Worm (Caenorhabditis elegans): ENCODE measurements around the gene prk-2.
"Not testable (repeated sequence)": the region's sequence is repeated elsewhere in the genome, so short reads cannot be mapped to it uniquely, and the experiment has no call there.

The prk-2 gene

ce11 chrIII:3372278-3372677 lies 2.3 kb upstream of the prk-2 start:
- TF ChIP-seq F10B5.3 (tag; optimal IDR thresholded peaks at IDR 0.05) (no peak), nhr-42 (GFP tag; IDR thresholded peaks at IDR 0.05) (no peak), nhr-11 (tag; optimal IDR thresholded peaks at IDR 0.05) (no peak), cey-2 (tag; optimal IDR thresholded peaks at IDR 0.05; ENCODE audit: borderline replicate concordance, insufficient read depth) (no peak), lir-3 (tag; optimal IDR thresholded peaks at IDR 0.05) (no peak), ZK546.5 (tag; optimal IDR thresholded peaks at IDR 0.05) (no peak), lin-38 (GFP tag; IDR thresholded peaks at IDR 0.05) (peak; percentile 29; the same call in 1 of the 2 replicates), dmd-6 (GFP tag; IDR thresholded peaks at IDR 0.05) (peak; percentile 33; the same call in 1 of the 2 replicates), lim-7 (GFP tag; IDR thresholded peaks at IDR 0.05) (no peak), dve-1 (tag; optimal IDR thresholded peaks at IDR 0.05; ENCODE audit: insufficient read depth) (peak; percentile 51), mxl-2 (GFP tag; conservative IDR thresholded peaks at IDR 0.05) (no peak), daf-16 (GFP tag; optimal IDR thresholded peaks at IDR 0.05) (no peak), daf-16 (tag; optimal IDR thresholded peaks at IDR 0.05) (peak; percentile 52), aha-1 (tag) (no peak), spr-1 (tag; optimal IDR thresholded peaks at IDR 0.05) (no peak)

DNA sequence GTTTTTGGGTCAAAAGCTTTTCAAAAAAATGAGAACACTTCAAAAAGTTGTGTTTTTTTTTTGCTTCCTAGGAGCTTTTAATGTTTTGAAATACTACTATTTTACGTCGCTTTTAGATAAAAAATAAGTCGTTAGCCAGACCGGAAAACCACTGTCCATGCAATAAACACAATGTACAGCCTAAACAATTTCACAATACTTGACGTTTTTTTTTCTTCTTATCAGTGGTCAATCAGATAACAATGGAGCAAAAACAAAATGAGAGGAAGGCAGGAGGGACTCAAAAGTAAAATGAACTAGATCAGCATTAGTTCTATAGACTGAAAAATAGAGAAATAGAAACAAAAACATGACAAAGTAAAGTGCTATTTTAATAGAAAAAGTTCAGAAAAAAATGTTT lies 761 bp upstream of the prk-2 start:
- TF ChIP-seq pqm-1 (tag; optimal IDR thresholded peaks at IDR 0.05), result peak; percentile 39
- no peak for TF ChIP-seq daf-16 (GFP tag; optimal IDR thresholded peaks at IDR 0.05)
- TF ChIP-seq daf-16 (tag; optimal IDR thresholded peaks at IDR 0.05), result peak; percentile 53
- no peak for TF ChIP-seq R02D3.7 (tag; optimal IDR thresholded peaks at IDR 0.05)
- peak; percentile 20; the same call in 1 of the 2 replicates for TF ChIP-seq dmd-6 (GFP tag; IDR thresholded peaks at IDR 0.05)
- TF ChIP-seq dve-1 (tag; optimal IDR thresholded peaks at IDR 0.05; ENCODE audit: insufficient read depth), result peak; percentile 4
- TF ChIP-seq dmd-9 (GFP tag; IDR thresholded peaks at IDR 0.05), result no peak

DNA sequence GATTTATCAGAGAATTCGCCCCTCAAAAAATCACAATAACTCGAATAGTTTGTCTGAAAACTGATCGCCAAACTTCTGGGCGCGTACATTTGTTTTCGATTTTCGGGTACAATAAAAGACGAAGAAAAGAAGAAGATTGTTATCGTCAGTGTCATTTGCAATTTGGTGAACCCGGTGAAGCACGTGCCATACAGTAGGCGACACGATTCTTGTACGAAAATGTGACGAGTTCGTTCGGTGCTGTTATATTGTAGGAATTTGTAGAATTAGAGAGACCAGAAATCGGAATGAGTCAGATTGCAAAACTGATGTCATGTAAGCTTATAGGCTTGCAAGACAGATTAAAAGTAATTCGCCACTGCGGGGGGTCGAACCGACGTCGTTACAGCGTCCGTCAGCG lies 2.2 kb downstream of the prk-2 start:
- peak; percentile 54 for TF ChIP-seq hlh-30 (tag; optimal IDR thresholded peaks at IDR 0.05; ENCODE audit: insufficient read depth)
- TF ChIP-seq mdl-1 (tag; optimal IDR thresholded peaks at IDR 0.05), result peak in 1 of 2 experiments; percentile 36
- TF ChIP-seq nhr-28 (tag; optimal IDR thresholded peaks at IDR 0.05), result peak; percentile 1
- TF ChIP-seq daf-12 (tag; optimal IDR thresholded peaks at IDR 0.05), result no peak
- TF ChIP-seq nhr-11 (tag; optimal IDR thresholded peaks at IDR 0.05), result no peak
- TF ChIP-seq aha-1 (tag), result peak; percentile 92
- TF ChIP-seq ces-1 (GFP tag; optimal IDR thresholded peaks at IDR 0.05), result no peak

DNA sequence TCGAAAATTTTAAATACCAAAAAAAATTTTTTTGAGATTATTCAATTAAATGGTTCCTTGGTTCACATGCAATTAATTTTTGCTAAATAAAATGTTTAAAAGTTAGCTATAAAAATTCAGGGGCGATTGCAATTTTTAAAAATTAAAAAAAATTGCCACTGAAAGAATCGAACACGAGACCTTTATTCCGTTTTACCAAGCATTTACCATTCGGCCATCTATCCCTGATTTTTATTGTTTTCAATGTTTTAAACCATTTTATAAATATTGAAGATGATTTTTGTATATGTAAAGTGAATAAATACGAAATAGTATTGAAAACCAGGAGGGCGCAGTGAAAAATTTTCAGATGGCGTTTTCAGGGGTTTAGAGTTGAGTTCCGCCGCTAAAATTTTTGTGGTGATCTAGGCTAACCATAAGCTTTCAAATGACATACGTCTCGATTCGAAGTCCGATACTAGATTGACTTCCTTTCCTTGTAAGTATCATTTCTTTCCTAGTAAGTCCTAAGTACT lies 7.7 kb downstream of the prk-2 start:
- TF ChIP-seq F26F4.8 (GFP tag; conservative IDR thresholded peaks at IDR 0.05), result 0 out of 2 replicates have a peak, but pooled peaks have one; percentile 22
- peak; percentile 42; the same call in 1 of the 2 replicates for TF ChIP-seq pha-4 (GFP tag; IDR thresholded peaks at IDR 0.05)
- not testable (repeated sequence) for TF ChIP-seq pha-4 (tag; optimal IDR thresholded peaks at IDR 0.05)

ce11 chrIII:3360067-3360466 lies 9.9 kb downstream of the prk-2 start:
- TF ChIP-seq mep-1 (tag; optimal IDR thresholded peaks at IDR 0.05), result no peak
- TF ChIP-seq lim-7 (GFP tag; IDR thresholded peaks at IDR 0.05), result no peak
- no peak for TF ChIP-seq dve-1 (tag; optimal IDR thresholded peaks at IDR 0.05; ENCODE audit: insufficient read depth)
- no peak for TF ChIP-seq zip-2 (tag; optimal IDR thresholded peaks at IDR 0.05)
- no peak for TF ChIP-seq nhr-42 (GFP tag; IDR thresholded peaks at IDR 0.05)
- TF ChIP-seq mdt-29 (GFP tag; IDR thresholded peaks at IDR 0.05), result no peak
- no peak for TF ChIP-seq nhr-111 (GFP tag; optimal IDR thresholded peaks at IDR 0.05)
- TF ChIP-seq nhr-28 (tag; optimal IDR thresholded peaks at IDR 0.05), result no peak
- no peak for TF ChIP-seq mxl-3 (GFP tag; optimal IDR thresholded peaks at IDR 0.05)
- no peak for TF ChIP-seq ceh-62 (tag; optimal IDR thresholded peaks at IDR 0.05)
- TF ChIP-seq ceh-44 (GFP tag; IDR thresholded peaks at IDR 0.05), result no peak
- TF ChIP-seq Y75B8A.6 (GFP tag; IDR thresholded peaks at IDR 0.05), result no peak
- TF ChIP-seq ceh-32 (tag; optimal IDR thresholded peaks at IDR 0.05; ENCODE audit: poor library complexity), result no peak
- TF ChIP-seq ceh-28 (tag; optimal IDR thresholded peaks at IDR 0.05), result no peak
- TF ChIP-seq dmd-6 (GFP tag; IDR thresholded peaks at IDR 0.05), result no peak
